Worm (Caenorhabditis elegans) whole organism, L4/young adult: ENCODE measurements around the gene M01D1.12.
"Not testable (repeated sequence)": the region's sequence is repeated elsewhere in the genome, so short reads cannot be mapped to it uniquely, and the experiment has no call there.

ENCODE experiments used
- W03F9.2 ChIP-seq: fragments of 150-350 bp; optimal IDR thresholded peaks from 2 replicates; lab custom pipeline; 2014; ENCODE audit warnings: missing biosample characterization, missing genetic modification characterization
- dao-5 ChIP-seq: sonication (generic microtip); optimal IDR thresholded peaks from 2 replicates; lab custom pipeline; 2016; ENCODE audit warnings: missing genotype, missing genetic modification characterization, moderate library complexity, missing compliant biosample characterization
- him-1 ChIP-seq: sonication (generic microtip); optimal IDR thresholded peaks from 2 replicates; lab custom pipeline; 2016; ENCODE audit warnings: missing genotype, missing genetic modification reagents, missing genetic modification characterization, missing compliant biosample characterization

ce11 chrII:996112-996511 lies 30.7 kb upstream of the M01D1.12 start, which contains the start of gene F45D11.11:
- TF ChIP-seq dao-5, W03F9.2, him-1 (tag; lab: Kevin White, UChicago): not testable (repeated sequence)
